Worm (Caenorhabditis elegans) whole organism, L1 larva: ENCODE results near the gene cutl-23.

ENCODE experiments used
- efl-1 ChIP-seq, 4 experiments: fragments of 150-350 bp; optimal IDR thresholded peaks in 3 of 4; peaks in 1 of 4; 1 replicate in 1 of 4; 2 replicates in 3 of 4; lab custom pipeline; 2014; ENCODE audit warnings: missing biosample characterization in 2 of 4, missing genetic modification characterization in 2 of 4, missing genetic modification reagents in 2 of 4
- egl-27 ChIP-seq, 2 experiments: fragments of 150-350 bp in 1 of 2; sonication (generic microtip); optimal IDR thresholded peaks; 3 replicates each; lab custom pipeline; 2017 to 2018; ENCODE audit warnings: missing biosample characterization in 2 of 2, missing genetic modification characterization in 2 of 2, missing genetic modification reagents in 2 of 2
- lir-3 ChIP-seq: sonication (generic microtip); optimal IDR thresholded peaks from 2 replicates; lab custom pipeline; 2016; ENCODE audit warnings: mild to moderate bottlenecking, missing genetic modification characterization, moderate library complexity, missing compliant biosample characterization; ENCODE audit not compliant: poor library complexity
- nhr-12 ChIP-seq: sonication (generic microtip); optimal IDR thresholded peaks from 2 replicates; lab custom pipeline; 2017; ENCODE audit warnings: missing biosample characterization, missing genetic modification characterization

ce11 chrIII:5750503-5750902, 19.5 kb upstream of the cutl-23 start:
- TF ChIP-seq egl-27 (tag; optimal IDR thresholded peaks at IDR 0.05; lab: Kevin White, UChicago) (no peak), lir-3 (no peak), nhr-12 (no peak), efl-1 (optimal IDR thresholded peaks at IDR 0.05; lab: Kevin White, UChicago) (no peak), efl-1 (GFP tag; optimal IDR thresholded peaks at IDR 0.05 in 1 of 2; lab: Kevin White, UChicago) (no peak)
